Fruit fly (Drosophila melanogaster) whole organism, adult: Measurements from ENCODE around the gene CG31300.

Source experiments
- CG11617 ChIP-seq: fragments of 200-800 bp; sonication (Bioruptor generic); optimal IDR thresholded peaks from 2 replicates; lab custom pipeline; 2017; ENCODE audit warnings: mild to moderate bottlenecking, missing biosample characterization, missing genetic modification reagents, missing genetic modification characterization
- CG12768 ChIP-seq: fragments of 200-800 bp; sonication (Bioruptor generic); optimal IDR thresholded peaks from 2 replicates; lab custom pipeline; 2017; ENCODE audit warnings: missing biosample characterization, missing genetic modification characterization, mild to moderate bottlenecking, moderate library complexity, missing genetic modification reagents
- CG14711 ChIP-seq: fragments of 200-800 bp; sonication (Bioruptor generic); optimal IDR thresholded peaks from 2 replicates; lab custom pipeline; 2018; ENCODE audit warnings: missing biosample characterization, mild to moderate bottlenecking, missing genetic modification characterization, moderate library complexity
- CG1620 ChIP-seq: fragments of 200-800 bp; sonication (Bioruptor generic); optimal IDR thresholded peaks from 2 replicates; lab custom pipeline; 2016; ENCODE audit warnings: missing biosample characterization, missing genetic modification characterization
- CG33017 ChIP-seq: fragments of 200-800 bp; sonication (Bioruptor generic); optimal IDR thresholded peaks from 2 replicates; lab custom pipeline; 2018; ENCODE audit warnings: missing biosample characterization, mild to moderate bottlenecking, missing genetic modification characterization, moderate library complexity
- CG5204 ChIP-seq: fragments of 200-800 bp; sonication (Bioruptor generic); optimal IDR thresholded peaks from 2 replicates; lab custom pipeline; 2016; ENCODE audit warnings: missing biosample characterization, missing genetic modification characterization
- CG7045 ChIP-seq: fragments of 200-800 bp; sonication (Bioruptor generic); optimal IDR thresholded peaks from 2 replicates; lab custom pipeline; 2017; ENCODE audit warnings: missing biosample characterization, mild to moderate bottlenecking, missing genetic modification characterization
- CG7101 ChIP-seq: fragments of 200-800 bp; sonication (Bioruptor generic); optimal IDR thresholded peaks from 2 replicates; lab custom pipeline; 2018; ENCODE audit warnings: missing biosample characterization, mild to moderate bottlenecking, missing genetic modification characterization, moderate library complexity
- Clk ChIP-seq: fragments of 200-800 bp; sonication (Bioruptor generic); optimal IDR thresholded peaks from 2 replicates; lab custom pipeline; 2017; ENCODE audit warnings: missing biosample characterization, missing genetic modification characterization
- Crg-1 ChIP-seq: fragments of 200-800 bp; sonication (Bioruptor generic); optimal IDR thresholded peaks from 2 replicates; lab custom pipeline; 2016; ENCODE audit warnings: missing biosample characterization, missing genetic modification characterization
- Hr96 ChIP-seq: fragments of 200-800 bp; sonication (Bioruptor generic); optimal IDR thresholded peaks from 2 replicates; lab custom pipeline; 2016; ENCODE audit warnings: missing biosample characterization, missing genetic modification characterization
- Mnt ChIP-seq: fragments of 200-800 bp; sonication (Bioruptor generic); optimal IDR thresholded peaks from 2 replicates; lab custom pipeline; 2016; ENCODE audit warnings: missing biosample characterization, mild to moderate bottlenecking, missing genetic modification characterization
- bab1 ChIP-seq: fragments of 200-800 bp; sonication (Bioruptor generic); optimal IDR thresholded peaks from 3 replicates; lab custom pipeline; 2019; ENCODE audit warnings: missing biosample characterization, mild to moderate bottlenecking, missing genetic modification characterization, moderate library complexity
- cic ChIP-seq: fragments of 200-800 bp; sonication (Bioruptor generic); optimal IDR thresholded peaks from 2 replicates; lab custom pipeline; 2017; ENCODE audit warnings: missing biosample characterization, mild to moderate bottlenecking, missing genetic modification characterization, moderate library complexity
- cnc ChIP-seq, 2 experiments: fragments of >200 bp; optimal IDR thresholded peaks; 2 replicates each; lab custom pipeline; 2017
- kay ChIP-seq: fragments of 200-800 bp; sonication (Bioruptor generic); peaks from one replicate; lab custom pipeline; 2016; ENCODE audit warnings: missing biosample characterization, missing genetic modification characterization, borderline replicate concordance
- ovo ChIP-seq: fragments of 200-800 bp; sonication (Bioruptor generic); optimal IDR thresholded peaks from 2 replicates; lab custom pipeline; 2016; ENCODE audit warnings: missing biosample characterization, missing genetic modification characterization
- pad ChIP-seq: fragments of 200-800 bp; sonication (Bioruptor generic); optimal IDR thresholded peaks from 3 replicates; lab custom pipeline; 2017; ENCODE audit warnings: missing biosample characterization, missing genetic modification characterization, mild to moderate bottlenecking, moderate library complexity, missing genetic modification reagents
- tj ChIP-seq: fragments of 200-800 bp; sonication (Bioruptor generic); optimal IDR thresholded peaks from 3 replicates; lab custom pipeline; 2017; ENCODE audit warnings: missing biosample characterization, mild to moderate bottlenecking, missing genetic modification characterization, moderate library complexity
- toe ChIP-seq: fragments of 200-800 bp; sonication (Bioruptor generic); optimal IDR thresholded peaks from 2 replicates; lab custom pipeline; 2016; ENCODE audit warnings: missing biosample characterization, missing genetic modification characterization

CG31300 gene

DNA sequence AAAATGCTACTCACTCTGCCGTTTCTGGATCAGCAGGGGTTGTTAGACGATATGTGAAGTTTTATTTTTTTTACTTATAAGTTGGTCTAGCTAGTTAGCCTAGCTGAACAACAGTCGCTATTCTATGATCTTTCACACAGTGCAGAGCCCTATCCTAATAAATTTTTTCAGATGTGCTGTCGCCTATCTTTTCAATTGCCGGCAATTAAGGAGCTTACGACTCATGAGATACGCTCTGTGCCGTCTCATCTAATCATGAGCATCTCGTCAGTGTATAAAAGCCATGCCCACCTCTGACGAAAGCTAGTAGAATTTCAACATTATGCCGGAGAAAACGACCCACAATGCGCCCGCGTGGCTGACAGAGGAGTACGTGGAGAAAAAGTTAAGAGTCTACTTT lies 13.5 kb upstream of the CG31300 start, which contains the start of the genes CG11889 and CG11891:
TSS of gene CG11889 (plus strand) at position 301 of the 400 bp plus-strand sequence.
TSS of gene CG11891 (plus strand) at position 301 of the 400 bp plus-strand sequence.
- TF ChIP-seq CG12768 (GFP tag; lab: Kevin White, UChicago) (no peak), bab1 (GFP tag; lab: Kevin White, UChicago) (no peak), CG14711 (tag; lab: Kevin White, UChicago) (no peak), CG11617 (no peak), CG5204 (GFP tag; lab: Kevin White, UChicago) (no peak), tj (GFP tag; lab: Kevin White, UChicago) (no peak), kay (GFP tag; lab: Kevin White, UChicago) (no peak), CG7045 (GFP tag; lab: Kevin White, UChicago) (no peak), CG7101 (no peak), ovo (GFP tag; lab: Kevin White, UChicago) (no peak), pad (GFP tag; lab: Kevin White, UChicago) (no peak), Clk (GFP tag; lab: Kevin White, UChicago) (no peak), CG33017 (no peak), cnc (optimal IDR thresholded peaks at IDR 0.05; lab: Kevin White, UChicago) (no peak), CG1620 (no peak), Crg-1 (GFP tag; lab: Kevin White, UChicago) (no peak), Hr96 (GFP tag; lab: Kevin White, UChicago) (no peak)

DNA sequence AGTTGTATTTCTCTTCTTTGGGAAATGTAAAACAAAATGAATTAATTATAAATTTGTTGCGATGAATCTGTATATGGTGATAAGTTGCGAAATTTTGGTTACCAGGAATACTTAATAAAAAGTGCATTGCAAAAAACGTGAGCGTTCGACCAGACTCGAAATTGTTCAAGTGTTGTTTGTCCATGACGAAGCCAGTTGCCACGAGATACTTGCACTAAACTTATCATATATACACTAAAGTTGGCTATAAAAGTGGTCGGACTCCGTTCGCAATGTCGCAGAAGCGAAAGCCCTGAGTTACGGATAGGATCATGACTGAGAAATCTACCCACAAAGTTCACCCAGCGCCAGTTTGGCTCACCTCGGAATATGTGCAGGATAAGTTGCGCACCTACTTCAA lies 9.9 kb upstream of the CG31300 start, which contains the start of gene CG11878:
TSS of gene CG11878 (plus strand) at position 301 of the 400 bp plus-strand sequence.
- no peak for TF ChIP-seq CG11617
- TF ChIP-seq CG14711 (tag; lab: Kevin White, UChicago): no peak
- peak; percentile 0 for TF ChIP-seq cic (GFP tag; lab: Kevin White, UChicago)
- no peak for TF ChIP-seq Crg-1 (GFP tag; lab: Kevin White, UChicago)

DNA sequence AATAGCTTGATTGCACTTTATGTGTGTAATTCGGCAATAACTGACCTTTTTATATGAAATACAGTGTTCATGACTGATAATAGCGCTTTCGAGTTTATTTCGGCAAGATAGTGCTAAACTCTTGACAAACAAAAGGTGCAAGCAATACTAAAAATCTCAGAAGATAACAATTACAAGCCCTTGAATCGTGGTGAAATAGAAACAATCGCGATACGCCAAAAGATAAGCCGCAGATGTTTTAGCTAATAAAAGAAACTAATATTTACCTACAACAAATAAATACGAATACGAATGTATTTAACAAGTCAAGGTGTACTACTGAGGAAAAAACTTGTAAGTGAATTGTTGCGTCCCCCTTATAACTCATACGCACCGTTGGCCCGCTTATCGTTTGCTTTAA lies 8.1 kb upstream of the CG31300 start:
- TF ChIP-seq CG7045 (GFP tag; lab: Kevin White, UChicago): peak; percentile 80
- no peak for TF ChIP-seq tj (GFP tag; lab: Kevin White, UChicago)
- peak; percentile 65 for TF ChIP-seq CG7101
- peak; percentile 62 for TF ChIP-seq CG11617
- no peak for TF ChIP-seq CG1620
- TF ChIP-seq CG12768 (GFP tag; lab: Kevin White, UChicago): peak; percentile 58
- TF ChIP-seq Mnt: peak; percentile 19
- TF ChIP-seq Crg-1 (GFP tag; lab: Kevin White, UChicago): peak; percentile 11
- peak; percentile 34 for TF ChIP-seq CG5204 (GFP tag; lab: Kevin White, UChicago)
- TF ChIP-seq Clk (GFP tag; lab: Kevin White, UChicago): no peak
- no peak for TF ChIP-seq bab1 (GFP tag; lab: Kevin White, UChicago)
- peak; percentile 44 for TF ChIP-seq pad (GFP tag; lab: Kevin White, UChicago)
- peak; percentile 97 for TF ChIP-seq cic (GFP tag; lab: Kevin White, UChicago)
- TF ChIP-seq CG14711 (tag; lab: Kevin White, UChicago): peak; percentile 22
- TF ChIP-seq kay (GFP tag; lab: Kevin White, UChicago): peak; percentile 94
- peak; percentile 71 for TF ChIP-seq CG33017
- TF ChIP-seq toe (GFP tag; lab: Kevin White, UChicago): no peak
- no peak for TF ChIP-seq cnc (optimal IDR thresholded peaks at IDR 0.05; lab: Kevin White, UChicago)
- peak; percentile 20 for TF ChIP-seq ovo (GFP tag; lab: Kevin White, UChicago)
- TF ChIP-seq Hr96 (GFP tag; lab: Kevin White, UChicago): no peak

DNA sequence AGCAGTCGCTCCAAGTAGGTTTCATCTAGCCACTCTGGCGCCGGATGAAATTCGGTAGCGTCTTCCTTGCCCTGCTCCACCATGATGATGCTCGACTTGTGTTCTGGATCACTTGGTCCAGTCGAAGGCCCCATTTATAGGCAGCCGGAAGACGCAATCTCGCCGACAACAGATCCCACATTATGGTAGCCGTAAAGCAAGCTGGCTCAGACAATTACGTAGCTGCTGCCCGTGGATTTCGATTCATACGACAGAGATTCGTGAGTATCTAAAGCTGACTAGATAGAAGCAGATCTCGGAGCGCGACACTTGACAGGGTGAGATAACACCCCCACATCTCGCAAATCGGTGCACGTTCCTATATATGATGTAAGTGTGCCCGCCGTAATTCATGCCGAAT lies 6.3 kb upstream of the CG31300 start, which contains the start of gene CG10513:
TSS of gene CG10513 (minus strand) at position 101 of the 400 bp plus-strand sequence.
- TF ChIP-seq Hr96 (GFP tag; lab: Kevin White, UChicago) (no peak), pad (GFP tag; lab: Kevin White, UChicago) (no peak), kay (GFP tag; lab: Kevin White, UChicago) (no peak), Mnt (no peak), CG5204 (GFP tag; lab: Kevin White, UChicago) (no peak), bab1 (GFP tag; lab: Kevin White, UChicago) (no peak), CG1620 (no peak), tj (GFP tag; lab: Kevin White, UChicago) (no peak), Crg-1 (GFP tag; lab: Kevin White, UChicago) (no peak), ovo (GFP tag; lab: Kevin White, UChicago) (no peak), CG33017 (no peak), CG11617 (no peak), cic (GFP tag; lab: Kevin White, UChicago) (no peak), Clk (GFP tag; lab: Kevin White, UChicago) (no peak)

DNA sequence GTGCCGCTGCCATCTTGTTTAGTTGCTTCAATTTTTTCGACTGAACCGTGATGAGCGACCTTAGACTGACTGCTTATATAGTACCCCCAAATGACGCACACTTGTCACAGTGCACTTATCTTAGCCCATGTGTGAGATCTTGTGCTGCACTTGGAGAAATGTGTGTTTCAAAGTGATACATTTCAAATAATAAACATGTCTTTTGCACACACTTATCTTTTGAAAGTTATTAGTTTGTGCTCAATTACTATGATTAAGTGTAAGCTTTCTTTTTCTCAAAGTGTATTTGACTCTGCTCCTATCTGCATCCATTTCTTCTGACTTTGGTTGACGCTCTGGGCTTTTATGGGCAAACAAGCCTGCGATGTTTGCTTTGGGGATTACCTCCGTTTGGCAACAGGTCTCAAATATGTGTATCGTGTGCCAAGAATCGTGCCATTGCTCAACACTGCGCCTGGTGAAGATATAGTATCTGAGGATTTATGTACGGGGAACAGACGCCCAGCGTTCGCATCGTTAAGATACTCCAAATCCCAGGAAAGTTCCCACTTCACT lies 3.5 kb upstream of the CG31300 start, which contains the start of gene CG10514:
TSS of gene CG10514 (minus strand) at position 51 of the 555 bp plus-strand sequence.
- no peak for TF ChIP-seq Crg-1 (GFP tag; lab: Kevin White, UChicago)
- peak; percentile 45 for TF ChIP-seq CG33017
- no peak for TF ChIP-seq CG14711 (tag; lab: Kevin White, UChicago)
- no peak for TF ChIP-seq cnc (optimal IDR thresholded peaks at IDR 0.05; lab: Kevin White, UChicago)
- TF ChIP-seq bab1 (GFP tag; lab: Kevin White, UChicago): no peak
- peak; percentile 90 for TF ChIP-seq kay (GFP tag; lab: Kevin White, UChicago)
- TF ChIP-seq CG7045 (GFP tag; lab: Kevin White, UChicago): peak; percentile 50
- TF ChIP-seq pad (GFP tag; lab: Kevin White, UChicago): no peak
- TF ChIP-seq CG7101: peak; percentile 57
- no peak for TF ChIP-seq toe (GFP tag; lab: Kevin White, UChicago)
- no peak for TF ChIP-seq Clk (GFP tag; lab: Kevin White, UChicago)
- no peak for TF ChIP-seq CG1620
- no peak for TF ChIP-seq CG11617
- peak; percentile 65 for TF ChIP-seq cic (GFP tag; lab: Kevin White, UChicago)
- peak; percentile 23 for TF ChIP-seq ovo (GFP tag; lab: Kevin White, UChicago)
- no peak for TF ChIP-seq tj (GFP tag; lab: Kevin White, UChicago)
- no peak for TF ChIP-seq Hr96 (GFP tag; lab: Kevin White, UChicago)
- TF ChIP-seq CG5204 (GFP tag; lab: Kevin White, UChicago): no peak
- TF ChIP-seq Mnt: peak; percentile 33
- peak; percentile 53 for TF ChIP-seq CG12768 (GFP tag; lab: Kevin White, UChicago)
